Fruit fly (Drosophila melanogaster): ENCODE data around the gene CG15034.

Gene CG15034

DNA sequence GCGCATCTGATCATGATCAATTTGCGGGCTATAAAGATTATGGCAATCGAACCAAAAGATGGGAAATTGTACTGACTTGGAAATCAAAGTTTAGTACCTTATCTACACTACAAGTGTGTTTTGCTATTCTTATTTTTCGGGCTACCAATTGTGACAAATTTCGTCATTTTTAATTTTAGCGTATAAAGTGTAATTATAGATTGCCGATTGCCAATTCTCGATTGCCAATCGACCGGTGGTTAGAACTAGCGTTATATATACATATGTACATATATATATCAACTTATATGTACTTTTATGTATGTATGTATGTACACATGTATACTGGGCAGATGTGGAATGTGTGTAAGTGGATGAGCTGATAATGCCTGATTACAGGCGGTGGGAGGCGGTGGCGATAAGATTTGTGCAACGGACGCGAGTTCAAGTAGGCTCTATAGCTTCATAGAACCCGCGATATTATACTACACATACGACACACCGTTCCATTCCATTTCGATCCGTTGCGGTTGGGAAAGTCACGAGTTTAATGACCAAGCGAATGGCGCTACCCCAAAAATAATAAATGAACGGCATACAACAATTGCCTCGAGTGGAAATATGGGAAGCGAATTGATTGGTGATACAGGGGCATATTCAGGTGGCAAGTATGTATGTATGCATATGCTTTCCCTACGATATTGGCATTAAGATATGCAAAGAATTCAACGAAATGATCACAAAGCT is 31.2 kb downstream of the CG15034 start:
- no peak for TF ChIP-seq noc (tag; optimal IDR thresholded peaks at IDR 0.05)

DNA sequence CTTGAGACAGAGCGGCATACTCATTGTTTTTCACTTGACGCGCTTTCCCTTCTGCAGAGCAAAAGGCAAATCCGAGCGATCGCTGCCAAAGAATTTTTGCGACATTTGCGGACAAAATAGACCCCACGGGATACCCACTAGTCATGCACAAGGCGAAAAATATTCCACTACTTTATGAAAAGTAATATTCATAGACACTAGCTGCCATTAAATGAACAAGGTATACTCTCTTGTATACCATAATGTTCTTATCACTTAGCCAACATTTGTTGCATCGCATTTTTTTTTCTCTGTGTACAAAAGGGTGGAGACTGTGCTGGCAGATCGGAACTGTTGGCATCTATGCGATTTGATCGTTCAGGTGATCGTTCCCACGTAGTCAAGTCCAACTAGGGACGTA is 34.9 kb downstream of the CG15034 start:
- TF ChIP-seq noc (tag; optimal IDR thresholded peaks at IDR 0.05) = no peak

- no peak for TF ChIP-seq noc (tag; optimal IDR thresholded peaks at IDR 0.05)
Measured at dm6 chrX:7308794-7309193, 38.5 kb downstream of the CG15034 start.

DNA sequence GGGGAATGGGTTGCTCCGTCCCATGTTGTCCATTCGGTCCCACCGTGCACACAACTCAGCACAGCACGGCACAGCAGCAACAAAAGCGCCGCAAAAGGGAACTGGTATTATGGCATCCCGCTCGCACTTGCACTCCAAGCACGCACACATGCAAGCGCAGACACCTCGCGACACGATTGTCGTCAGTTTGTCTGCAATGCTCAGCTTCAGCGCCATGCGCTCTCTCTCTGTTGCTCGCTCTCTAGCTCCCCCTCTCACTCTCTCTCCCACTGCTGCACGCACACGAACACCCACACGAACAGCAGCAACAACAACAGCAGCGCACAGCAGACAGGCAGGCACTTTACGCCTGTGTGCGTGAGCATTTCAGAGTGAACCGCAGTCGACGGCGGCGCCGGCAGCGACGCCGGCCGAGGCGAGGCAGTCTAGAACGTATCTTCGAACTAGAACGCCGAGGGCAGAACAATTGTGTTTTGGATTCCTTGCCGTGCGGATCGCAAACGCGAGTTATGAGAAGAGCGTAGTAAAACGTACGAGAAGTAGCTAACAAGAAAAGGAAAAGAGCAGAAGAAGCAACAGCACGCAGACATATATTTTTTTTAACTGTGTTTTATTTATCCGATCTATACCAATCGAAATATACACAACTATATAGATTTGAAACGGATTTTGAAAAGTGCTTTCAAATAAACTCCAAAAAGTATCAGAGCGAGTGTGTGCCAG is 39.7 kb downstream of the CG15034 start, which contains the start of gene brk:
brk (plus strand) TSS at position 462 of the 723 bp plus-strand sequence.
- TF ChIP-seq noc (tag; optimal IDR thresholded peaks at IDR 0.05) = peak; percentile 30

dm6 chrX:7306538-7307477 is 40.5 kb downstream of the CG15034 start:
- peak; percentile 72 for TF ChIP-seq noc (tag; optimal IDR thresholded peaks at IDR 0.05)

DNA sequence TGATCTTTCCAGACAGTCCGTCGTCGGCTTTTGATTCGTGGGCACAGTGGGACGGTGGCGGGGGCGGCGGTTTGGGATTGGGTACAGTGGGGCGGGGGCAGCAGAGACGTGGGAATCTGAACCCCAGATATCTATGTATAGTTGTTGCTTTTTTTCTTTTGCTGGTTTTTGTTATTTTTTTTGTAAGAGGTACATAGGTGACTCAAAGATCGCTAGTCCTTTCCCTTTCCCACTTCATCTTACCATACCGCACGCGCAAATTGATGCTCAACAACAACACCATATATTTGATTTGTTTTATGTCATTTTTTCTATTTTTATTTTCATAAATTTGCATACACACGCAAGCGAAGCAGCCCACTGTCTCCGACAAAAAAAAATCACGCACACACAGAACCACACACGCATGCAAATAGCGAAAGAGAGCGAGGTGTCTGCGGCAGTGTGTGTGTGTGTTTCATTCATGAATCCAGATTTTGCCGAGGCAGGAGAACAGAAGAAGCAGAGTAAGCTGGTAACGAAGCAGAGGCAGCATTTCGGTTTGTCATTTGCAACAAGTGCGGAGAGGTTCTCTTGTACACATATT is 41.5 kb downstream of the CG15034 start:
- TF ChIP-seq noc (tag; optimal IDR thresholded peaks at IDR 0.05) = no peak

dm6 chrX:7304798-7305447 is 42.4 kb downstream of the CG15034 start:
- TF ChIP-seq noc (tag; optimal IDR thresholded peaks at IDR 0.05) = no peak

DNA sequence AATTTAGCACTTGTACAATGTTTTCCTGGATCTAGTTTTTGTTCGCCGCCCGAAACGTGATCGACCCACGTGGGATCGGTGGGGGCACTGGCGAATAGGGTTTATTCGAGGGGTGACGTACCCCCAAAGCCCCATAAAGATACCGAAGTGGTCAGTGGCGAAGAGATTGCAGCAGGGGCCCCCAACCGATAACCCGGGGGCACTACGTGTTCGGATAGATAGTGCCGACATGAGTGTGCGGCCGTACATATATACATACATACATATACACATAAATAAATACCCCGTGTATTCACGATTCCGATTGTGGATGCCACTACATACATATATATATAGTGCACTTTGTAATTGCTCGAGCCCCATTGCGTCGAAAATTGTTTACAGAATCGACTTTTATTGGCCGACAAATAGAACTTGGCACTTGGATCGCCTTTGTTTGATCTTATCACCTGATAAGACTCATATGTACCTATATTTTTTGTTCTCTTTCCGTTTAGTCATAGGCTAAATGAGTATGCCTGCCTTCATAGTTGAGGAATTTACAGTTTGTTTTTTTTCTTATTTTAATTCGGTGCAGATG is 43.4 kb downstream of the CG15034 start:
- no peak for TF ChIP-seq noc (tag; optimal IDR thresholded peaks at IDR 0.05)

dm6 chrX:7302329-7302728 is 45.0 kb downstream of the CG15034 start:
- no peak for TF ChIP-seq noc (tag; optimal IDR thresholded peaks at IDR 0.05)

dm6 chrX:7301351-7302328 is 45.7 kb downstream of the CG15034 start:
- TF ChIP-seq noc (tag; optimal IDR thresholded peaks at IDR 0.05) = peak; percentile 35

DNA sequence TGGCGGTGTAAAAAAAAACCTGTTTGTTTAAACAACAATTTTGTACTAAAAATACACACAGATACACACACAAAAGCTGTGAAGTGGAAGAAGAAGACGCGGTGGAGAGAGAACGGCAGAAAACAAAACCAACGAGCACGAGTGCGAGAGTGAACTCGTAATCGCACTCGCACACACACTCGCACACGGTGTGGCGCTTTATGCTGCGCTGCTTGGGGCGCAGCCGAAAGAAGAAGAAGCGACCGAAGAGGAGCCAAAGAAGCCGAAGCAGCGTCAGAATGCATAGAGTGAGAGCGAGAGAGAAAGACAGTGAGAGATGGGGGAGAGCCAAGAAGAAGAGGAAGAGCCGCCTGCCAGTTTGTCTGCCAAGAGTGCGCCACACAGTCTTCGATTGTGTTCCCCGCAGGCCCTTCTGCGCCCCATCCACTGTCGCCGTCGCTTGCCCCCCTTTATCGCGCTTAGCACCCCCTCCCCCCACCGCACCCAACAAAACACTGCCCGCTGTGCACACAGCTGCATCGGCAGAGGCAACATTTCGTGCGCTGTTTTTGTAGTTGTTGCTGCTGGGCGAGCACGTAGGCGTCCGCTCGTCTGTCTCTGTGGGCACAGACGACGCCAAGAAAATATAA is 46.5 kb downstream of the CG15034 start:
- TF ChIP-seq noc (tag; optimal IDR thresholded peaks at IDR 0.05) = no peak

- peak; percentile 50 for TF ChIP-seq noc (tag; optimal IDR thresholded peaks at IDR 0.05)
Measured at dm6 chrX:7300356-7300721, 47.0 kb downstream of the CG15034 start.
